Fruit fly (Drosophila melanogaster): ENCODE results near the gene CG2983.

DNA sequence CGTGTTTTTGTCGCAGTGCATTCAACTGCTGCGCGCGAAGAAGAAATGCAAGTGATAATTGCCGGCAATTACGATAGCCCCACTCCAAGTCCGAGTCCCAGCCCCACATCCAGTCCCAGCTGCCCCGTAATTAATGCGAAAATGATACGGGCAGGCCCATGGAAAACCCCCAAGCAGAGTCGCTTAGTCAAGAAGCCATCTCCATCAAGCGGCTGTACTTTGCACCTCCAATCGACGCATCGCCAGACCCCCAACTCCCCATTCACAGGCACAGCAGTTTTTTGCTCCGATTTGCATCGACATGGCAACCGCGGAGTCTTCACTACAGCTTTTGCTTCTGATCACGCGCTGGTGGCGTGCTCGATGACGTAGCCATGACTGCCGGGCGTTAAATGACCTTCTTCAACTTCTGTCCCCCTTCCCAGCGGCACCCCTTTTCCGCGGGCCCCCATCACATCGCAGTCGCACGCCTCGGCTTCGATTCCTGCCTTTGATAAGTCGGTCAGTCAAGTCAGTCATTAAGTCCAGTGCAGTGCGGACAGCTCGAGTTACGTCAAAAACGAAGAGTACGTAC, 41.2 kb upstream of the CG2983 start:
- no peak for TF ChIP-seq CG15073 (GFP tag; optimal IDR thresholded peaks at IDR 0.05)
- TF ChIP-seq sob (GFP tag; IDR thresholded peaks at IDR 0.05) = no peak
- no peak for TF ChIP-seq sna (GFP tag; IDR thresholded peaks at IDR 0.05; ENCODE audit: partially characterized antibody)
- TF ChIP-seq Hmx (GFP tag; optimal IDR thresholded peaks at IDR 0.05) = no peak
- TF ChIP-seq her (GFP tag; optimal IDR thresholded peaks at IDR 0.05) = no peak
- no peak for TF ChIP-seq caup (GFP tag; optimal IDR thresholded peaks at IDR 0.05; ENCODE audit: severe bottlenecking)
- no peak for TF ChIP-seq CG12219 (GFP tag; optimal IDR thresholded peaks at IDR 0.05)
- no peak for TF ChIP-seq Lhr (GFP tag; optimal IDR thresholded peaks at IDR 0.05)
- TF ChIP-seq schlank (tag; optimal IDR thresholded peaks at IDR 0.05) = no peak
- no peak for TF ChIP-seq Hr78 (GFP tag; optimal IDR thresholded peaks at IDR 0.05)

All from whole organism, embryonic.